Worm (Caenorhabditis elegans) whole organism, dauer: ENCODE measurements around the gene T28D9.1.

Source experiments
- unc-62 ChIP-seq: sonication (generic microtip); optimal IDR thresholded peaks from 2 replicates; lab custom pipeline; 2017; ENCODE audit warnings: missing biosample characterization, missing genetic modification reagents, missing genetic modification characterization

Gene T28D9.1

ce11 chrII:6491817-6492452 is at the start of gene T28D9.1, which contains the start of gene T28D9.11:
Gene T28D9.1, plus strand, starts transcription at chrII:6492402.
Gene T28D9.11, minus strand, starts transcription at chrII:6491993.
- no peak for TF ChIP-seq unc-62 (GFP tag; lab: Kevin White, UChicago)

- TF ChIP-seq unc-62 (GFP tag; lab: Kevin White, UChicago) = no peak
These were observed 48.5 kb upstream of the T28D9.1 start, which contains the start of gene K06A1.2 for ce11 chrII:6443710-6444109. Gene K06A1.2, plus strand, starts transcription at chrII:6444010.

ce11 chrII:6448189-6448588 is 44.0 kb upstream of the T28D9.1 start:
- no peak for TF ChIP-seq unc-62 (GFP tag; lab: Kevin White, UChicago)

ce11 chrII:6448656-6449055 is 43.5 kb upstream of the T28D9.1 start:
- TF ChIP-seq unc-62 (GFP tag; lab: Kevin White, UChicago) = no peak

- TF ChIP-seq unc-62 (GFP tag; lab: Kevin White, UChicago) = no peak
These were observed 42.5 kb upstream of the T28D9.1 start, which contains the start of gene nhr-22 for ce11 chrII:6449656-6450055. Gene nhr-22, minus strand, starts transcription at chrII:6449792.

ce11 chrII:6453341-6453806 is 38.8 kb upstream of the T28D9.1 start, which contains the start of gene atg-16.2:
Gene atg-16.2, minus strand, starts transcription at chrII:6453391.
- no peak for TF ChIP-seq unc-62 (GFP tag; lab: Kevin White, UChicago)

- no peak for TF ChIP-seq unc-62 (GFP tag; lab: Kevin White, UChicago)
These were observed 37.5 kb upstream of the T28D9.1 start, which contains the start of gene aptf-1 for ce11 chrII:6454671-6455070. Gene aptf-1, plus strand, starts transcription at chrII:6454971.

- no peak for TF ChIP-seq unc-62 (GFP tag; lab: Kevin White, UChicago)
These were observed 22.9 kb upstream of the T28D9.1 start for ce11 chrII:6469340-6469739.

ce11 chrII:6470985-6471384 is 21.2 kb upstream of the T28D9.1 start, which contains the start of gene dgk-5:
Gene dgk-5, minus strand, starts transcription at chrII:6471085.
- TF ChIP-seq unc-62 (GFP tag; lab: Kevin White, UChicago) = no peak

ce11 chrII:6475180-6475737 is 16.9 kb upstream of the T28D9.1 start, which contains the start of gene T28D9.16:
Gene T28D9.16, plus strand, starts transcription at chrII:6475687.
- TF ChIP-seq unc-62 (GFP tag; lab: Kevin White, UChicago) = no peak

- TF ChIP-seq unc-62 (GFP tag; lab: Kevin White, UChicago) = no peak
These were observed 15.5 kb upstream of the T28D9.1 start, which contains the start of gene T28D9.4 for ce11 chrII:6476655-6477054. Gene T28D9.4, plus strand, starts transcription at chrII:6476955.

- no peak for TF ChIP-seq unc-62 (GFP tag; lab: Kevin White, UChicago)
These were observed 10.1 kb upstream of the T28D9.1 start, which contains the start of gene del-10 for ce11 chrII:6482102-6482501. Gene del-10, minus strand, starts transcription at chrII:6482125.

- TF ChIP-seq unc-62 (GFP tag; lab: Kevin White, UChicago) = no peak
These were observed 9.4 kb upstream of the T28D9.1 start for ce11 chrII:6482762-6483161.

- no peak for TF ChIP-seq unc-62 (GFP tag; lab: Kevin White, UChicago)
These were observed 7.2 kb upstream of the T28D9.1 start, which contains the start of the genes lido-16 and plpp-1.2 for ce11 chrII:6484876-6485526. Gene lido-16, minus strand, starts transcription at chrII:6484976. Gene plpp-1.2, plus strand, starts transcription at chrII:6485476.

ce11 chrII:6486344-6486743 is 5.9 kb upstream of the T28D9.1 start:
- TF ChIP-seq unc-62 (GFP tag; lab: Kevin White, UChicago) = no peak

- TF ChIP-seq unc-62 (GFP tag; lab: Kevin White, UChicago) = no peak
These were observed 2.5 kb upstream of the T28D9.1 start, which contains the start of the genes snr-3 and rsp-5 for ce11 chrII:6489711-6490184. Gene snr-3, minus strand, starts transcription at chrII:6489761. Gene rsp-5, plus strand, starts transcription at chrII:6490165.
